Fruit fly (Drosophila melanogaster) whole organism, embryonic: Measurements from ENCODE around the gene CG14515.
A peak's percentile ranks its signal among the peaks of the same experiment; 100 is the strongest.

Experiments used
- CG18619 ChIP-seq: fragments of 200-800 bp; sonication (Bioruptor generic); optimal IDR thresholded peaks from 3 replicates; lab custom pipeline; 2017; ENCODE audit warnings: missing biosample characterization, mild to moderate bottlenecking, missing genetic modification characterization
- CG3163 ChIP-seq: fragments of 200-800 bp; sonication (Bioruptor generic); optimal IDR thresholded peaks from 3 replicates; lab custom pipeline; 2016; ENCODE audit warnings: missing biosample characterization, missing genetic modification characterization
- CG7357 ChIP-seq: fragments of 200-800 bp; sonication (Bioruptor generic); IDR thresholded peaks from 3 replicates; pipeline ENCODE4 v1.3.6; 2022; ENCODE audit warnings: missing biosample characterization, missing genetic modification characterization
- CG8281 ChIP-seq: fragments of 200-800 bp; sonication (Bioruptor generic); optimal IDR thresholded peaks from 2 replicates; lab custom pipeline; 2018; ENCODE audit warnings: missing biosample characterization, mild to moderate bottlenecking, missing genetic modification characterization, moderate library complexity
- Ssrp ChIP-seq: fragments of 200-800 bp; sonication (Bioruptor generic); optimal IDR thresholded peaks from 2 replicates; lab custom pipeline; 2018; ENCODE audit warnings: missing biosample characterization, mild to moderate bottlenecking, missing genetic modification characterization, moderate library complexity
- gcm ChIP-seq: fragments of 200-800 bp; sonication (Bioruptor generic); optimal IDR thresholded peaks from 2 replicates; lab custom pipeline; 2019; ENCODE audit warnings: missing biosample characterization, mild to moderate bottlenecking, missing genetic modification characterization, moderate library complexity
- nom ChIP-seq: fragments of 200-800 bp; sonication (Bioruptor generic); optimal IDR thresholded peaks from 2 replicates; lab custom pipeline; 2017; ENCODE audit warnings: missing biosample characterization, missing genetic modification characterization, mild to moderate bottlenecking, moderate library complexity, missing genetic modification reagents
- ranshi ChIP-seq: fragments of 200-800 bp; sonication (Bioruptor generic); IDR thresholded peaks from 2 replicates; pipeline ENCODE4 v1.3.6; 2022; ENCODE audit warnings: missing biosample characterization, missing genetic modification characterization
- stwl ChIP-seq: fragments of 200-800 bp; sonication (Bioruptor generic); optimal IDR thresholded peaks from 3 replicates; lab custom pipeline; 2018; ENCODE audit warnings: missing biosample characterization, mild to moderate bottlenecking, missing genetic modification characterization, moderate library complexity

DNA sequence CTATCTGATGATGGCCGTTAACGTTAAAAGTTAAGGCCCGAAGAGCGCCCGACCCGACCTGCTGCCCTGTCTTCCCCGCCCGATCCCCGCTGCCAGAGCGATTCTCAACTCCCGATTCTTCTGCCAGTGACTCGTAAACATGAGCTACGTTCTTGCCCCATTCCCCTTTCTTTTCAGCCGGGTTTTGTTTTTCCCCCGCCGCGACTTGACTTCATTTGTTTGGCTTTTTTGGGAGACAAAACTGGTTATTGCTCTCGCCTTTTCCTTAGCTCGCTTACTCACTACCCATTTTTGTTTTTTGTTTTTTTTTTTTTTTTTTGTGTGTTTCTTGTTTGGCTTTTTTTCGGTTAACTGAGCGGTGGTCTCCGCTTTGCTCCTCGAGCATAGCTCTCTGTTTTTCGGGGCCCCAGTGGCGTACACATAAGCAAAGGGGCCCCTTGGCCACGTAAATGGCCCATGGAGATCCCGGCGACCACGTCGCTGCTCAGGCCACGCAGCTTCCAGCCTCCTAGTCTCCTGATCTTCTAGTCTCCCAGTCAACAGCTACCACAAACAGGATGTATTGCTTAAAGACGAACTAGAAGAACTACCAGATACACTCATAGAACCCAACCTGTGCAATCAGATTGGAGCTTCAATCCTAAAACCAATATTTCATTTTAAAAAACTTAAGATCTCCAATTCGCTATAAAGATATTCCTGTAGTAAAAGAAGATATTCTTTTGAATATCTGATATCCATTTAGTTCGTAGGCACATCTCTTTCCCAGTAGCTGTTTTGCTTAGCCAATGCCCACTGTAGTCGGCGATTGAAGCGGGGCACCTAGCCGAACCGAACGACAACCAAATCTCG lies 13.4 kb downstream of the CG14515 start:
- TF ChIP-seq nom (GFP tag; lab: Kevin White, UChicago), result peak; percentile 86
- no peak for TF ChIP-seq gcm (GFP tag; lab: Kevin White, UChicago)
- peak; percentile 10 for TF ChIP-seq Ssrp (tag; lab: Kevin White, UChicago)
- TF ChIP-seq stwl (tag; lab: Kevin White, UChicago), result no peak
- no peak for TF ChIP-seq CG18619 (GFP tag; lab: Kevin White, UChicago)
- TF ChIP-seq CG7357 (GFP tag; lab: Robert Waterston, UW), result no peak
- TF ChIP-seq ranshi, result no peak
- no peak for TF ChIP-seq CG3163 (GFP tag; lab: Kevin White, UChicago)
- no peak for TF ChIP-seq CG8281 (tag; lab: Kevin White, UChicago)
